Worm (Caenorhabditis elegans) whole organism, midembryonic: Measurements from ENCODE around the gene K08H10.10.

Experiments
- T22C8.4 ChIP-seq: fragments of 200-800 bp; sonication (Bioruptor generic); IDR thresholded peaks from 2 replicates; pipeline ENCODE4 v1.3.6; 2022; ENCODE audit warnings: missing genetic modification characterization, missing compliant biosample characterization
- cog-1 ChIP-seq: sonication (generic microtip); optimal IDR thresholded peaks from 2 replicates; lab custom pipeline; 2016; ENCODE audit warnings: missing genetic modification characterization, missing compliant biosample characterization
- flt-1 ChIP-seq: fragments of 200-800 bp; sonication (Bioruptor generic); IDR thresholded peaks from 2 replicates; pipeline ENCODE4 v1.3.6; 2022; ENCODE audit warnings: missing genetic modification characterization, missing compliant biosample characterization
- klf-2 ChIP-seq: fragments of 200-800 bp; sonication (Bioruptor generic); conservative IDR thresholded peaks from 2 replicates; pipeline ENCODE4 v1.3.6; 2022; ENCODE audit warnings: missing genetic modification reagents, missing genetic modification characterization, missing compliant biosample characterization
- med-1 ChIP-seq: sonication (generic microtip); optimal IDR thresholded peaks from 2 replicates; lab custom pipeline; 2017; ENCODE audit warnings: missing genetic modification characterization, mild to moderate bottlenecking, missing compliant biosample characterization, antibody characterized with exemption, missing genetic modification reagents; ENCODE audit not compliant: insufficient read depth
- ref-1 ChIP-seq: fragments of 200-800 bp; sonication (Bioruptor generic); conservative IDR thresholded peaks from 2 replicates; pipeline ENCODE4 v1.3.6; 2022; ENCODE audit warnings: missing genetic modification reagents, missing genetic modification characterization, missing compliant biosample characterization
- tab-1 ChIP-seq: fragments of 200-800 bp; sonication (Bioruptor generic); IDR thresholded peaks from 2 replicates; pipeline ENCODE4 v1.3.6; 2022; ENCODE audit warnings: missing genetic modification characterization, missing compliant biosample characterization
- ztf-23 ChIP-seq: fragments of 200-800 bp; sonication (Bioruptor generic); IDR thresholded peaks from 2 replicates; pipeline ENCODE4 v1.3.6; 2022; ENCODE audit warnings: missing genetic modification reagents, missing genetic modification characterization, missing compliant biosample characterization

ce11 chrV:10000760-10001159, at the start of gene K08H10.10:
- TF ChIP-seq ztf-23 (GFP tag; lab: Robert Waterston, UW) (no peak), med-1 (GFP tag; lab: Kevin White, UChicago) (no peak), flt-1 (GFP tag; lab: Robert Waterston, UW) (no peak), cog-1 (no peak), klf-2 (GFP tag; lab: Robert Waterston, UW) (no peak), T22C8.4 (GFP tag; lab: Robert Waterston, UW) (no peak), tab-1 (GFP tag; lab: Robert Waterston, UW) (no peak), ref-1 (GFP tag; lab: Robert Waterston, UW) (no peak)
